Worm (Caenorhabditis elegans): ENCODE data around the gene Y37E11B.10.

Y37E11B.10 gene

ce11 chrIV:3628896-3629641, 22.8 kb upstream of the Y37E11B.10 start:
- TF ChIP-seq elt-3 (tag; optimal IDR thresholded peaks at IDR 0.05): no peak
- TF ChIP-seq sea-2 (GFP tag; optimal IDR thresholded peaks at IDR 0.05): no peak
- TF ChIP-seq ceh-28 (tag; optimal IDR thresholded peaks at IDR 0.05): peak; percentile 81
- no peak for TF ChIP-seq elt-1 (tag; optimal IDR thresholded peaks at IDR 0.05)
- TF ChIP-seq unc-62 (GFP tag; optimal IDR thresholded peaks at IDR 0.05): no peak

ce11 chrIV:3626447-3626846, 20.2 kb upstream of the Y37E11B.10 start:
- TF ChIP-seq nhr-43 (tag; optimal IDR thresholded peaks at IDR 0.05; ENCODE audit: poor library complexity, severe bottlenecking) (no peak), fkh-10 (GFP tag; optimal IDR thresholded peaks at IDR 0.05) (peak; percentile 84), nfya-1 (tag; optimal IDR thresholded peaks at IDR 0.05; ENCODE audit: insufficient read depth) (peak; percentile 25)

- TF ChIP-seq mml-1 (tag; optimal IDR thresholded peaks at IDR 0.05): no peak
- no peak for TF ChIP-seq sea-2 (GFP tag; optimal IDR thresholded peaks at IDR 0.05)
- no peak for TF ChIP-seq egl-5 (tag; optimal IDR thresholded peaks at IDR 0.05)
- TF ChIP-seq hmg-11 (tag; optimal IDR thresholded peaks at IDR 0.05): no peak
- TF ChIP-seq nfya-1 (tag; optimal IDR thresholded peaks at IDR 0.05; ENCODE audit: insufficient read depth): no peak
- TF ChIP-seq fkh-2 (tag; optimal IDR thresholded peaks at IDR 0.05): no peak
- TF ChIP-seq skn-1 (tag; optimal IDR thresholded peaks at IDR 0.05): no peak
- no peak for TF ChIP-seq pha-4 (tag; optimal IDR thresholded peaks at IDR 0.05)
- TF ChIP-seq mdl-1 (tag; optimal IDR thresholded peaks at IDR 0.05): no peak
- TF ChIP-seq elt-1 (tag; optimal IDR thresholded peaks at IDR 0.05): no peak
- TF ChIP-seq nhr-11 (tag; optimal IDR thresholded peaks at IDR 0.05): no peak
- TF ChIP-seq aly-2 (tag; optimal IDR thresholded peaks at IDR 0.05): no peak
- no peak for TF ChIP-seq lsy-12 (tag; optimal IDR thresholded peaks at IDR 0.05)
- TF ChIP-seq zag-1 (tag; optimal IDR thresholded peaks at IDR 0.05): no peak
- TF ChIP-seq pqm-1 (tag; optimal IDR thresholded peaks at IDR 0.05): no peak
- TF ChIP-seq nhr-67 (tag; optimal IDR thresholded peaks at IDR 0.05): no peak
- TF ChIP-seq jun-1 (tag; optimal IDR thresholded peaks at IDR 0.05): no peak
- TF ChIP-seq tbx-2 (tag; optimal IDR thresholded peaks at IDR 0.05): no peak
Measured at ce11 chrIV:3624597-3624996, 18.3 kb upstream of the Y37E11B.10 start, which contains the start of the genes cha-1 and unc-17. Gene cha-1 (minus strand): TSS chrIV:3624697. Gene unc-17 (minus strand): TSS chrIV:3624699.

- no peak for TF ChIP-seq hmg-11 (tag; optimal IDR thresholded peaks at IDR 0.05)
- TF ChIP-seq nhr-23 (tag; optimal IDR thresholded peaks at IDR 0.05): no peak
- no peak for TF ChIP-seq ceh-9 (tag; optimal IDR thresholded peaks at IDR 0.05)
- TF ChIP-seq elt-3 (tag; optimal IDR thresholded peaks at IDR 0.05): no peak
- TF ChIP-seq nhr-77 (tag; optimal IDR thresholded peaks at IDR 0.05): no peak
- no peak for TF ChIP-seq unc-62 (GFP tag; optimal IDR thresholded peaks at IDR 0.05)
- no peak for TF ChIP-seq lin-15B (tag; optimal IDR thresholded peaks at IDR 0.05)
- TF ChIP-seq pqm-1 (tag; optimal IDR thresholded peaks at IDR 0.05): no peak
- TF ChIP-seq nhr-12 (tag; optimal IDR thresholded peaks at IDR 0.05): no peak
- TF ChIP-seq jun-1 (tag; optimal IDR thresholded peaks at IDR 0.05): no peak
- TF ChIP-seq lsy-12 (tag; optimal IDR thresholded peaks at IDR 0.05): no peak
- no peak for TF ChIP-seq ZK546.5 (tag; optimal IDR thresholded peaks at IDR 0.05)
- no peak for TF ChIP-seq nhr-76 (tag; optimal IDR thresholded peaks at IDR 0.05)
- no peak for TF ChIP-seq R02D3.7 (tag; optimal IDR thresholded peaks at IDR 0.05)
- no peak for TF ChIP-seq elt-1 (tag; optimal IDR thresholded peaks at IDR 0.05)
- no peak for TF ChIP-seq eor-1 (tag; optimal IDR thresholded peaks at IDR 0.05)
Measured at ce11 chrIV:3621805-3622355, 15.6 kb upstream of the Y37E11B.10 start.

- TF ChIP-seq mdl-1 (tag; optimal IDR thresholded peaks at IDR 0.05) (no peak), ztf-11 (tag; optimal IDR thresholded peaks at IDR 0.05) (no peak), fkh-2 (tag; optimal IDR thresholded peaks at IDR 0.05) (no peak), nhr-43 (tag; optimal IDR thresholded peaks at IDR 0.05; ENCODE audit: poor library complexity, severe bottlenecking) (no peak), egl-27 (tag; optimal IDR thresholded peaks at IDR 0.05) (no peak), eor-1 (tag; optimal IDR thresholded peaks at IDR 0.05) (no peak), nhr-11 (tag; optimal IDR thresholded peaks at IDR 0.05) (no peak), R02D3.7 (tag; optimal IDR thresholded peaks at IDR 0.05) (no peak), fkh-10 (GFP tag; optimal IDR thresholded peaks at IDR 0.05) (no peak), elt-2 (tag; optimal IDR thresholded peaks at IDR 0.05) (no peak), nhr-67 (tag; optimal IDR thresholded peaks at IDR 0.05) (no peak), sea-2 (GFP tag; optimal IDR thresholded peaks at IDR 0.05) (no peak), elt-1 (tag; optimal IDR thresholded peaks at IDR 0.05) (no peak), ama-1 (optimal IDR thresholded peaks at IDR 0.05) (no peak), nhr-28 (tag; optimal IDR thresholded peaks at IDR 0.05) (no peak), tbx-2 (tag; optimal IDR thresholded peaks at IDR 0.05) (no peak), unc-39 (tag; optimal IDR thresholded peaks at IDR 0.05) (no peak), egl-5 (tag; optimal IDR thresholded peaks at IDR 0.05) (no peak)
Measured at ce11 chrIV:3618719-3619118, 12.5 kb upstream of the Y37E11B.10 start.
